Worm (Caenorhabditis elegans) whole organism, L4 larva: Measurements from ENCODE around the gene cnd-1.

Experiments used
- R02D3.7 ChIP-seq: fragments of 150-350 bp; sonication (generic microtip); optimal IDR thresholded peaks from 3 replicates; lab custom pipeline; 2014; ENCODE audit warnings: missing biosample characterization, missing genetic modification characterization
- T20F7.1 ChIP-seq: fragments of 200-800 bp; sonication (Bioruptor generic); optimal IDR thresholded peaks from 2 replicates; lab custom pipeline; 2018; ENCODE audit warnings: mild to moderate bottlenecking, missing genetic modification characterization, missing compliant biosample characterization
- aha-1 ChIP-seq: fragments of 150-350 bp; peaks from one replicate; lab custom pipeline; 2014; ENCODE audit warnings: missing biosample characterization, missing genetic modification characterization
- ama-1 ChIP-seq: fragments of 150-350 bp; optimal IDR thresholded peaks from 2 replicates; lab custom pipeline; 2014; ENCODE audit warnings: inconsistent platforms, mixed read lengths
- attf-4 ChIP-seq: sonication (generic microtip); optimal IDR thresholded peaks from 3 replicates; lab custom pipeline; 2017; ENCODE audit warnings: missing biosample characterization, missing genetic modification characterization
- ceh-28 ChIP-seq: fragments of 150-350 bp; optimal IDR thresholded peaks from 2 replicates; lab custom pipeline; 2014; ENCODE audit warnings: missing biosample characterization, missing genetic modification reagents, missing genetic modification characterization
- ces-1 ChIP-seq: fragments of 150-350 bp; sonication (generic microtip); optimal IDR thresholded peaks from 4 replicates; lab custom pipeline; 2014; ENCODE audit warnings: missing biosample characterization, missing genetic modification reagents, missing genetic modification characterization
- daf-8 ChIP-seq: fragments of 200-800 bp; sonication (Bioruptor generic); IDR thresholded peaks from 2 replicates; pipeline ENCODE4 v1.3.6; 2022; ENCODE audit warnings: missing genetic modification characterization, missing compliant biosample characterization
- dpl-1 ChIP-seq: fragments of 150-350 bp; optimal IDR thresholded peaks from 2 replicates; lab custom pipeline; 2014; ENCODE audit warnings: missing biosample characterization, missing genetic modification reagents, missing genetic modification characterization
- duxl-1 ChIP-seq: sonication (generic microtip); optimal IDR thresholded peaks from 2 replicates; lab custom pipeline; 2016; ENCODE audit warnings: mild to moderate bottlenecking, missing genetic modification characterization, moderate library complexity, missing compliant biosample characterization; ENCODE audit not compliant: poor library complexity
- dve-1 ChIP-seq: sonication (generic microtip); optimal IDR thresholded peaks from 2 replicates; lab custom pipeline; 2017; ENCODE audit warnings: antibody characterized with exemption, mild to moderate bottlenecking, missing genetic modification characterization, missing compliant biosample characterization; ENCODE audit not compliant: insufficient read depth
- egl-43 ChIP-seq: fragments of 200-800 bp; sonication (Bioruptor generic); IDR thresholded peaks from 2 replicates; pipeline ENCODE4 v1.3.6; 2022; ENCODE audit warnings: missing genetic modification reagents, missing genetic modification characterization, missing compliant biosample characterization
- hif-1 ChIP-seq, 2 experiments: sonication (generic microtip); optimal IDR thresholded peaks; 2 replicates each; lab custom pipeline; 2016 to 2017; ENCODE audit warnings: missing compliant biosample characterization in 2 of 2, missing genetic modification characterization in 2 of 2, missing genetic modification reagents in 2 of 2, missing genotype in 2 of 2, mild to moderate bottlenecking in 1 of 2
- hlh-11 ChIP-seq: fragments of 200-800 bp; sonication (Bioruptor generic); optimal IDR thresholded peaks from 2 replicates; lab custom pipeline; 2018; ENCODE audit warnings: mild to moderate bottlenecking, missing genetic modification characterization, missing compliant biosample characterization
- hlh-30 ChIP-seq: sonication (generic microtip); optimal IDR thresholded peaks from 2 replicates; lab custom pipeline; 2017; ENCODE audit warnings: antibody characterized with exemption, mild to moderate bottlenecking, missing genetic modification characterization, missing compliant biosample characterization; ENCODE audit not compliant: insufficient read depth
- lin-13 ChIP-seq: fragments of 150-350 bp; optimal IDR thresholded peaks from 2 replicates; lab custom pipeline; 2014; ENCODE audit warnings: missing biosample characterization, missing genetic modification reagents, missing genetic modification characterization
- lin-38 ChIP-seq: fragments of 200-800 bp; sonication (Bioruptor generic); IDR thresholded peaks from 2 replicates; pipeline ENCODE4 v1.3.6; 2022; ENCODE audit warnings: missing genetic modification reagents, missing genetic modification characterization, missing compliant biosample characterization
- lsy-2 ChIP-seq, 2 experiments: fragments of 150-350 bp in 1 of 2; sonication (generic microtip) in 1 of 2; optimal IDR thresholded peaks; 2 replicates each; lab custom pipeline; 2014 to 2017; ENCODE audit warnings: missing biosample characterization in 2 of 2, missing genetic modification characterization in 2 of 2
- mep-1 ChIP-seq: fragments of 150-350 bp; sonication (generic microtip); optimal IDR thresholded peaks from 3 replicates; lab custom pipeline; 2014; ENCODE audit warnings: missing biosample characterization, missing genetic modification characterization
- mes-2 ChIP-seq: sonication (generic microtip); optimal IDR thresholded peaks from 2 replicates; lab custom pipeline; 2016; ENCODE audit warnings: missing genotype, mild to moderate bottlenecking, missing genetic modification characterization, missing compliant biosample characterization; ENCODE audit not compliant: poor library complexity, severe bottlenecking
- nhr-111 ChIP-seq: fragments of 200-800 bp; sonication (Bioruptor generic); optimal IDR thresholded peaks from 2 replicates; lab custom pipeline; 2018; ENCODE audit warnings: mild to moderate bottlenecking, missing genetic modification characterization, missing compliant biosample characterization
- nhr-28 ChIP-seq: fragments of 150-350 bp; optimal IDR thresholded peaks from 2 replicates; lab custom pipeline; 2014; ENCODE audit warnings: missing biosample characterization, missing genetic modification characterization
- nhr-42 ChIP-seq: fragments of 200-800 bp; sonication (Bioruptor generic); IDR thresholded peaks from 2 replicates; pipeline ENCODE4 v1.3.6; 2022; ENCODE audit warnings: missing genetic modification characterization, missing compliant biosample characterization
- nhr-48 ChIP-seq: sonication (generic microtip); optimal IDR thresholded peaks from 2 replicates; lab custom pipeline; 2016; ENCODE audit warnings: mild to moderate bottlenecking, missing genetic modification characterization, missing compliant biosample characterization
- nhr-76 ChIP-seq: fragments of 150-350 bp; optimal IDR thresholded peaks from 2 replicates; lab custom pipeline; 2014; ENCODE audit warnings: missing biosample characterization, missing genetic modification characterization
- set-16 ChIP-seq: fragments of 200-800 bp; sonication (Bioruptor generic); IDR thresholded peaks from 2 replicates; pipeline ENCODE4 v1.3.6; 2022; ENCODE audit warnings: missing genetic modification reagents, missing genetic modification characterization, missing compliant biosample characterization
- skn-1 ChIP-seq: fragments of 150-350 bp; optimal IDR thresholded peaks from 2 replicates; lab custom pipeline; 2014; ENCODE audit warnings: missing biosample characterization, missing genetic modification characterization
- snpc-4 ChIP-seq: fragments of 150-350 bp; optimal IDR thresholded peaks from 2 replicates; lab custom pipeline; 2014; ENCODE audit warnings: missing biosample characterization, missing genetic modification characterization
- unc-39 ChIP-seq: sonication (generic microtip); optimal IDR thresholded peaks from 2 replicates; lab custom pipeline; 2017; ENCODE audit warnings: missing biosample characterization, missing genetic modification characterization
- unc-62 ChIP-seq, 3 experiments: fragments of 150-350 bp in 1 of 3; sonication (generic microtip); optimal IDR thresholded peaks in 2 of 3; peaks in 1 of 3; 1 replicate in 1 of 3; 2 replicates in 2 of 3; lab custom pipeline; 2014 to 2017; ENCODE audit warnings: missing biosample characterization in 3 of 3, missing genetic modification characterization in 3 of 3, missing genetic modification reagents in 3 of 3, missing genotype in 1 of 3
- ztf-7 ChIP-seq: fragments of 150-350 bp; optimal IDR thresholded peaks from 2 replicates; lab custom pipeline; 2014; ENCODE audit warnings: missing biosample characterization, missing genetic modification characterization

Gene cnd-1

ce11 chrIII:5196298-5197045 lies 48.0 kb downstream of the cnd-1 start (continued):
- TF ChIP-seq nhr-76 (tag; lab: Kevin White, UChicago): no peak
- no peak for TF ChIP-seq attf-4
- TF ChIP-seq nhr-42 (GFP tag; lab: Robert Waterston, UW): 0 out of 2 replicates have a peak, but pooled peaks have one; percentile 4
- TF ChIP-seq hlh-11: peak; percentile 24
- TF ChIP-seq nhr-28 (tag; lab: Kevin White, UChicago): no peak
- TF ChIP-seq R02D3.7: no peak
- peak; percentile 55 for TF ChIP-seq ama-1 (lab: Kevin White, UChicago)
- TF ChIP-seq lin-13: peak; percentile 54
- peak; percentile 97 for TF ChIP-seq aha-1
- no peak for TF ChIP-seq set-16 (GFP tag; lab: Robert Waterston, UW)
- no peak for TF ChIP-seq snpc-4 (tag; lab: Kevin White, UChicago)
- peak in 1 of 2 experiments; percentile 60 for TF ChIP-seq unc-62 (GFP tag; optimal IDR thresholded peaks at IDR 0.05 in 1 of 2; lab: Kevin White, UChicago)
- TF ChIP-seq unc-62 (tag; optimal IDR thresholded peaks at IDR 0.05; lab: Kevin White, UChicago): no peak

ce11 chrIII:5195690-5196089 lies 48.7 kb downstream of the cnd-1 start, which contains the start of gene moc-6:
Gene moc-6, plus strand, starts transcription at chrIII:5195990.
- no peak for TF ChIP-seq hif-1 (tag; optimal IDR thresholded peaks at IDR 0.05; lab: Kevin White, UChicago)
- TF ChIP-seq mes-2: no peak

- TF ChIP-seq hlh-30 (peak; percentile 39), duxl-1 (tag; lab: Kevin White, UChicago) (no peak), daf-8 (GFP tag; lab: Robert Waterston, UW) (no peak), egl-43 (GFP tag; lab: Robert Waterston, UW) (no peak)
Measured at ce11 chrIII:5193266-5193665, 51.2 kb downstream of the cnd-1 start.

DNA sequence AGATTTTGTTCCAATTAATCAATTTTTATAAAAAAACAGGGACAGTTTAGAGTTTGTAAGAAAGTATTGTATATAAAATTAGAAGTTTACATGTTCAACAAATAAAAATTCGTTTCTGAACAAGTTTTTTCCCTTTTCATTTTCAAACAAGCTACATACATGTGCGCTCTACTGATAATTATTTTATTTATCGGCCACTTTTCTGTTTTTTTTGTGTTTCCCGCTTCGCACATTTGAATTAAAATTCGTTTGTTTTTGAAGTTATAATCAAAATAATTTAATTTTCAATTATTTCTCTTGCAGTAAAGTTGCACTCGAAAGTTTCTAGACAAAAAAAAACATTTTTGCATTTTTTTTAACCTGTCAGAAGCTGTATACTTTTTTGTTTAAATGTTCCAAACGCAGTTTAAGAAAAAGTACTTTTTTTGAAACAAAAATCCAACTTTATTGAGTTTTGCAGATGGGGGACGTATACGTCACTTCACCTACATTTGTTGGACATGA lies 53.7 kb downstream of the cnd-1 start, which contains the start of gene hira-1:
Gene hira-1, plus strand, starts transcription at position 454 of the 504 bp plus-strand sequence.
- TF ChIP-seq skn-1 (no peak), ceh-28 (no peak), mep-1 (tag; lab: Kevin White, UChicago) (peak; percentile 28), mes-2 (peak; percentile 63), lin-38 (GFP tag; lab: Robert Waterston, UW) (peak; percentile 75), T20F7.1 (GFP tag; lab: Kevin White, UChicago) (no peak), nhr-48 (tag; lab: Kevin White, UChicago) (no peak), nhr-28 (tag; lab: Kevin White, UChicago) (no peak), hlh-30 (peak; percentile 39), dpl-1 (peak; percentile 77), ces-1 (peak; percentile 6), unc-39 (tag; lab: Kevin White, UChicago) (no peak), nhr-111 (no peak), ztf-7 (peak; percentile 9), dve-1 (tag; lab: Kevin White, UChicago) (peak; percentile 33), lsy-2 (tag; optimal IDR thresholded peaks at IDR 0.05; lab: Kevin White, UChicago) (peak in 1 of 2 experiments; percentile 65)
